Worm (Caenorhabditis elegans) whole organism, L4 larva: Measurements from ENCODE around the gene nspc-16.
A peak's percentile ranks its signal among the peaks of the same experiment; 100 is the strongest.

Experiments used
- F26F4.8 ChIP-seq: fragments of 200-800 bp; sonication (Bioruptor generic); conservative IDR thresholded peaks from 2 replicates; pipeline ENCODE4 v1.3.6; 2022; ENCODE audit warnings: missing genetic modification characterization, missing compliant biosample characterization
- F37D6.2 ChIP-seq: sonication (generic microtip); optimal IDR thresholded peaks from 2 replicates; lab custom pipeline; 2016; ENCODE audit warnings: mild to moderate bottlenecking, missing genetic modification characterization, missing compliant biosample characterization
- F44E2.7 ChIP-seq: fragments of 200-800 bp; sonication (Bioruptor generic); IDR thresholded peaks from 2 replicates; pipeline ENCODE4 v2.1.2; 2022; ENCODE audit warnings: missing genetic modification characterization, missing compliant biosample characterization
- T20F7.1 ChIP-seq: fragments of 200-800 bp; sonication (Bioruptor generic); optimal IDR thresholded peaks from 2 replicates; lab custom pipeline; 2018; ENCODE audit warnings: mild to moderate bottlenecking, missing genetic modification characterization, missing compliant biosample characterization
- Y105C5A.15 ChIP-seq: fragments of 200-800 bp; sonication (Bioruptor generic); IDR thresholded peaks from 2 replicates; pipeline ENCODE4 v1.3.6; 2022; ENCODE audit warnings: missing genetic modification characterization, missing compliant biosample characterization
- Y5F2A.4 ChIP-seq: fragments of 200-800 bp; sonication (Bioruptor generic); optimal IDR thresholded peaks from 2 replicates; lab custom pipeline; 2018; ENCODE audit warnings: mild to moderate bottlenecking, missing genetic modification characterization, missing compliant biosample characterization
- Y75B8A.6 ChIP-seq: fragments of 200-800 bp; sonication (Bioruptor generic); IDR thresholded peaks from 2 replicates; pipeline ENCODE4 v1.3.6; 2022; ENCODE audit warnings: missing genetic modification reagents, missing genetic modification characterization, missing compliant biosample characterization
- arid-1 ChIP-seq: fragments of 200-800 bp; sonication (Bioruptor generic); conservative IDR thresholded peaks from 2 replicates; pipeline ENCODE4 v1.3.6; 2022; ENCODE audit warnings: missing genetic modification reagents, missing genetic modification characterization, missing compliant biosample characterization
- ceh-82 ChIP-seq: sonication (generic microtip); optimal IDR thresholded peaks from 2 replicates; lab custom pipeline; 2017; ENCODE audit warnings: missing biosample characterization, missing genetic modification characterization
- ctbp-1 ChIP-seq: fragments of 200-800 bp; sonication (Bioruptor generic); IDR thresholded peaks from 2 replicates; pipeline ENCODE4 v1.3.6; 2022; ENCODE audit warnings: missing genetic modification reagents, missing genetic modification characterization, missing compliant biosample characterization
- daf-19 ChIP-seq: fragments of 200-800 bp; sonication (Bioruptor generic); conservative IDR thresholded peaks from 2 replicates; pipeline ENCODE4 v1.3.6; 2022; ENCODE audit warnings: missing genetic modification characterization, missing compliant biosample characterization
- daf-8 ChIP-seq: fragments of 200-800 bp; sonication (Bioruptor generic); IDR thresholded peaks from 2 replicates; pipeline ENCODE4 v1.3.6; 2022; ENCODE audit warnings: missing genetic modification characterization, missing compliant biosample characterization
- duxl-1 ChIP-seq: sonication (generic microtip); optimal IDR thresholded peaks from 2 replicates; lab custom pipeline; 2016; ENCODE audit warnings: mild to moderate bottlenecking, missing genetic modification characterization, moderate library complexity, missing compliant biosample characterization; ENCODE audit not compliant: poor library complexity
- dve-1 ChIP-seq: sonication (generic microtip); optimal IDR thresholded peaks from 2 replicates; lab custom pipeline; 2017; ENCODE audit warnings: antibody characterized with exemption, mild to moderate bottlenecking, missing genetic modification characterization, missing compliant biosample characterization; ENCODE audit not compliant: insufficient read depth
- egl-27 ChIP-seq: sonication (generic microtip); optimal IDR thresholded peaks from 3 replicates; lab custom pipeline; 2017; ENCODE audit warnings: missing biosample characterization, missing genetic modification reagents, missing genetic modification characterization
- fos-1 ChIP-seq: fragments of 150-350 bp; optimal IDR thresholded peaks from 2 replicates; lab custom pipeline; 2014; ENCODE audit warnings: missing biosample characterization, missing genetic modification characterization
- hif-1 ChIP-seq, 2 experiments: sonication (generic microtip); optimal IDR thresholded peaks; 2 replicates each; lab custom pipeline; 2016 to 2017; ENCODE audit warnings: missing compliant biosample characterization in 2 of 2, missing genetic modification characterization in 2 of 2, missing genetic modification reagents in 2 of 2, missing genotype in 2 of 2, mild to moderate bottlenecking in 1 of 2
- hlh-11 ChIP-seq: fragments of 200-800 bp; sonication (Bioruptor generic); optimal IDR thresholded peaks from 2 replicates; lab custom pipeline; 2018; ENCODE audit warnings: mild to moderate bottlenecking, missing genetic modification characterization, missing compliant biosample characterization
- hlh-30 ChIP-seq: sonication (generic microtip); optimal IDR thresholded peaks from 2 replicates; lab custom pipeline; 2017; ENCODE audit warnings: antibody characterized with exemption, mild to moderate bottlenecking, missing genetic modification characterization, missing compliant biosample characterization; ENCODE audit not compliant: insufficient read depth
- hmg-1.1 ChIP-seq: fragments of 200-800 bp; sonication (Bioruptor generic); IDR thresholded peaks from 2 replicates; pipeline ENCODE4 v1.3.6; 2022; ENCODE audit warnings: missing genetic modification reagents, missing genetic modification characterization, missing compliant biosample characterization
- lin-29 ChIP-seq: fragments of 200-800 bp; sonication (Bioruptor generic); IDR thresholded peaks from 2 replicates; pipeline ENCODE4 v1.3.6; 2022; ENCODE audit warnings: missing genetic modification reagents, missing genetic modification characterization, missing compliant biosample characterization
- lin-39 ChIP-seq: fragments of 150-350 bp; optimal IDR thresholded peaks from 2 replicates; lab custom pipeline; 2014; ENCODE audit warnings: missing biosample characterization, missing genetic modification reagents, missing genetic modification characterization
- lir-3 ChIP-seq: sonication (generic microtip); optimal IDR thresholded peaks from 2 replicates; lab custom pipeline; 2016; ENCODE audit warnings: mild to moderate bottlenecking, missing genetic modification characterization, missing compliant biosample characterization
- lsy-2 ChIP-seq, 2 experiments: fragments of 150-350 bp in 1 of 2; sonication (generic microtip) in 1 of 2; optimal IDR thresholded peaks; 2 replicates each; lab custom pipeline; 2014 to 2017; ENCODE audit warnings: missing biosample characterization in 2 of 2, missing genetic modification characterization in 2 of 2
- madf-5 ChIP-seq, 2 experiments: fragments of 200-800 bp; sonication (Bioruptor generic); IDR thresholded peaks; 2 replicates each; pipeline ENCODE4 v1.3.6; 2022; ENCODE audit warnings: missing compliant biosample characterization in 2 of 2, missing genetic modification characterization in 2 of 2
- mdl-1 ChIP-seq, 2 experiments: fragments of 150-350 bp in 1 of 2; sonication (generic microtip) in 1 of 2; optimal IDR thresholded peaks; 2 replicates each; lab custom pipeline; 2014 to 2017; ENCODE audit warnings: missing biosample characterization in 2 of 2, missing genetic modification characterization in 2 of 2
- mdt-29 ChIP-seq: fragments of 200-800 bp; sonication (Bioruptor generic); IDR thresholded peaks from 2 replicates; pipeline ENCODE4 v1.3.6; 2022; ENCODE audit warnings: missing genetic modification reagents, missing genetic modification characterization, missing compliant biosample characterization
- mes-2 ChIP-seq: sonication (generic microtip); optimal IDR thresholded peaks from 2 replicates; lab custom pipeline; 2016; ENCODE audit warnings: missing genotype, mild to moderate bottlenecking, missing genetic modification characterization, missing compliant biosample characterization; ENCODE audit not compliant: poor library complexity, severe bottlenecking
- mxl-3 ChIP-seq: fragments of 200-800 bp; sonication (Bioruptor generic); optimal IDR thresholded peaks from 2 replicates; lab custom pipeline; 2018; ENCODE audit warnings: mild to moderate bottlenecking, missing genetic modification characterization, missing compliant biosample characterization
- nhr-10 ChIP-seq: fragments of 150-350 bp; optimal IDR thresholded peaks from 2 replicates; lab custom pipeline; 2014; ENCODE audit warnings: missing biosample characterization, missing genetic modification characterization
- nhr-11 ChIP-seq: fragments of 150-350 bp; optimal IDR thresholded peaks from 2 replicates; lab custom pipeline; 2014; ENCODE audit warnings: missing biosample characterization, missing genetic modification characterization
- nhr-25 ChIP-seq: sonication (generic microtip); optimal IDR thresholded peaks from 2 replicates; lab custom pipeline; 2017; ENCODE audit warnings: missing genetic modification characterization, mild to moderate bottlenecking, missing compliant biosample characterization, antibody characterized with exemption, moderate library complexity, borderline replicate concordance; ENCODE audit not compliant: insufficient read depth
- nhr-41 ChIP-seq: fragments of 200-800 bp; sonication (Bioruptor generic); IDR thresholded peaks from 2 replicates; pipeline ENCODE4 v1.3.6; 2022; ENCODE audit warnings: missing genetic modification reagents, missing genetic modification characterization, missing compliant biosample characterization
- nhr-77 ChIP-seq: fragments of 150-350 bp; optimal IDR thresholded peaks from 2 replicates; lab custom pipeline; 2014; ENCODE audit warnings: missing biosample characterization, missing genetic modification characterization
- pha-4 ChIP-seq, 2 experiments: fragments of 150-350 bp in 1 of 2; fragments of 200-800 bp in 1 of 2; sonication (Bioruptor generic) in 1 of 2; IDR thresholded peaks in 1 of 2; optimal IDR thresholded peaks in 1 of 2; 2 replicates each; pipeline versions ENCODE4 v1.3.6 to Lab custom; 2014 to 2022; ENCODE audit warnings: missing genetic modification characterization in 2 of 2, missing genetic modification reagents in 2 of 2, missing biosample characterization in 1 of 2, missing compliant biosample characterization in 1 of 2
- php-3 ChIP-seq: fragments of 200-800 bp; sonication (Bioruptor generic); IDR thresholded peaks from 2 replicates; pipeline ENCODE4 v1.3.6; 2022; ENCODE audit warnings: missing genetic modification reagents, missing genetic modification characterization, missing compliant biosample characterization
- snpc-1.2 ChIP-seq: fragments of 200-800 bp; sonication (Bioruptor generic); IDR thresholded peaks from 2 replicates; pipeline ENCODE4 v1.3.6; 2022; ENCODE audit warnings: missing genetic modification reagents, missing genetic modification characterization, missing compliant biosample characterization
- snpc-4 ChIP-seq: fragments of 150-350 bp; optimal IDR thresholded peaks from 2 replicates; lab custom pipeline; 2014; ENCODE audit warnings: missing biosample characterization, missing genetic modification characterization
- spr-1 ChIP-seq: sonication (generic microtip); optimal IDR thresholded peaks from 2 replicates; lab custom pipeline; 2016; ENCODE audit warnings: mild to moderate bottlenecking, missing genetic modification characterization, missing compliant biosample characterization
- spr-3 ChIP-seq: fragments of 200-800 bp; sonication (Bioruptor generic); optimal IDR thresholded peaks from 2 replicates; lab custom pipeline; 2018; ENCODE audit warnings: mild to moderate bottlenecking, missing genetic modification characterization, missing compliant biosample characterization
- tra-1 ChIP-seq: fragments of 200-800 bp; sonication (Bioruptor generic); IDR thresholded peaks from 2 replicates; pipeline ENCODE4 v1.3.6; 2022; ENCODE audit warnings: missing genetic modification reagents, missing genetic modification characterization, missing compliant biosample characterization
- unc-130 ChIP-seq: sonication (generic microtip); optimal IDR thresholded peaks from 2 replicates; lab custom pipeline; 2016; ENCODE audit warnings: missing genetic modification reagents, missing genetic modification characterization, missing compliant biosample characterization
- unc-62 ChIP-seq, 3 experiments: fragments of 150-350 bp in 1 of 3; sonication (generic microtip); optimal IDR thresholded peaks in 2 of 3; peaks in 1 of 3; 1 replicate in 1 of 3; 2 replicates in 2 of 3; lab custom pipeline; 2014 to 2017; ENCODE audit warnings: missing biosample characterization in 3 of 3, missing genetic modification characterization in 3 of 3, missing genetic modification reagents in 3 of 3, missing genotype in 1 of 3
- vab-7 ChIP-seq: fragments of 200-800 bp; sonication (Bioruptor generic); IDR thresholded peaks from 2 replicates; pipeline ENCODE4 v1.3.6; 2022; ENCODE audit warnings: missing genetic modification reagents, missing genetic modification characterization, missing compliant biosample characterization
- zag-1 ChIP-seq: fragments of 150-350 bp; optimal IDR thresholded peaks from 2 replicates; lab custom pipeline; 2014; ENCODE audit warnings: missing biosample characterization, missing genetic modification characterization
- ztf-11 ChIP-seq: fragments of 150-350 bp; optimal IDR thresholded peaks from 2 replicates; lab custom pipeline; 2014; ENCODE audit warnings: missing biosample characterization, missing genetic modification characterization

nspc-16 gene

ce11 chrX:14478193-14478592 is 45.2 kb upstream of the nspc-16 start:
- no peak for TF ChIP-seq hlh-11 (tag; lab: Kevin White, UChicago)
- TF ChIP-seq F44E2.7 (GFP tag; lab: Robert Waterston, UW) = no peak
- peak; percentile 54 for TF ChIP-seq mes-2
- no peak for TF ChIP-seq egl-27 (tag; lab: Kevin White, UChicago)
- no peak for TF ChIP-seq T20F7.1 (GFP tag; lab: Kevin White, UChicago)
- no peak for TF ChIP-seq mdl-1 (tag; optimal IDR thresholded peaks at IDR 0.05; lab: Kevin White, UChicago)
- no peak for TF ChIP-seq nhr-11 (tag; lab: Kevin White, UChicago)
- no peak for TF ChIP-seq Y5F2A.4 (GFP tag; lab: Kevin White, UChicago)
- TF ChIP-seq php-3 (GFP tag; lab: Robert Waterston, UW) = no peak
- peak; percentile 65 for TF ChIP-seq F37D6.2 (tag; lab: Kevin White, UChicago)
- TF ChIP-seq daf-8 = no peak
- TF ChIP-seq snpc-4 = peak; percentile 87
- no peak for TF ChIP-seq unc-130 (GFP tag; lab: Kevin White, UChicago)
- TF ChIP-seq ctbp-1 (GFP tag; lab: Robert Waterston, UW) = no peak
- no peak for TF ChIP-seq hif-1 (tag; optimal IDR thresholded peaks at IDR 0.05; lab: Kevin White, UChicago)
- TF ChIP-seq ceh-82 = no peak
- no peak for TF ChIP-seq nhr-41
- TF ChIP-seq unc-62 (GFP tag; optimal IDR thresholded peaks at IDR 0.05 in 1 of 2; lab: Kevin White, UChicago) = no peak
- no peak for TF ChIP-seq unc-62 (tag; optimal IDR thresholded peaks at IDR 0.05; lab: Kevin White, UChicago)
- no peak for TF ChIP-seq nhr-25 (tag; lab: Kevin White, UChicago)
- TF ChIP-seq zag-1 (tag; lab: Kevin White, UChicago) = no peak
- TF ChIP-seq tra-1 = no peak
- TF ChIP-seq hmg-1.1 (GFP tag; lab: Robert Waterston, UW) = peak; percentile 48
- peak; percentile 17 for TF ChIP-seq duxl-1 (tag; lab: Kevin White, UChicago)
- no peak for TF ChIP-seq arid-1 (GFP tag; lab: Robert Waterston, UW)
- peak; percentile 51 for TF ChIP-seq dve-1 (tag; lab: Kevin White, UChicago)
- peak in 1 of 2 experiments; percentile 73 for TF ChIP-seq lsy-2 (tag; optimal IDR thresholded peaks at IDR 0.05; lab: Kevin White, UChicago)
- no peak for TF ChIP-seq lin-29 (GFP tag; lab: Robert Waterston, UW)
- TF ChIP-seq F26F4.8 (GFP tag; lab: Robert Waterston, UW) = no peak

- peak; percentile 83 for TF ChIP-seq Y105C5A.15
- TF ChIP-seq nhr-10 = peak; percentile 19
- TF ChIP-seq mdt-29 (GFP tag; lab: Robert Waterston, UW) = peak; percentile 70
- no peak for TF ChIP-seq spr-1
- TF ChIP-seq Y75B8A.6 (GFP tag; lab: Robert Waterston, UW) = no peak
- TF ChIP-seq spr-3 (GFP tag; lab: Kevin White, UChicago) = peak; percentile 55
- no peak for TF ChIP-seq F37D6.2 (tag; lab: Kevin White, UChicago)
- no peak for TF ChIP-seq lin-29 (GFP tag; lab: Robert Waterston, UW)
- no peak for TF ChIP-seq nhr-11 (tag; lab: Kevin White, UChicago)
- TF ChIP-seq unc-130 (GFP tag; lab: Kevin White, UChicago) = no peak
- 0 out of 2 replicates have a peak, but pooled peaks have one; percentile 21 for TF ChIP-seq daf-19
- TF ChIP-seq F44E2.7 (GFP tag; lab: Robert Waterston, UW) = 0 out of 2 replicates have a peak, but pooled peaks have one; percentile 62
- peak; percentile 82 for TF ChIP-seq pha-4 (GFP tag; IDR thresholded peaks at IDR 0.05; lab: Robert Waterston, UW)
- no peak for TF ChIP-seq pha-4 (tag; optimal IDR thresholded peaks at IDR 0.05; lab: Kevin White, UChicago)
- no peak for TF ChIP-seq lin-39 (tag; lab: Kevin White, UChicago)
- TF ChIP-seq fos-1 = no peak
- no peak for TF ChIP-seq zag-1 (tag; lab: Kevin White, UChicago)
- TF ChIP-seq mxl-3 = peak; percentile 24
- peak; percentile 36 to 72; a peak in 2 of 4 replicates for TF ChIP-seq madf-5 (GFP tag; IDR thresholded peaks at IDR 0.05; lab: Robert Waterston, UW)
- TF ChIP-seq vab-7 (GFP tag; lab: Robert Waterston, UW) = peak; percentile 78
- peak; percentile 63 for TF ChIP-seq hlh-30 (tag; lab: Kevin White, UChicago)
- no peak for TF ChIP-seq lir-3 (tag; lab: Kevin White, UChicago)
- no peak for TF ChIP-seq nhr-77 (tag; lab: Kevin White, UChicago)
- peak; percentile 64 for TF ChIP-seq duxl-1 (tag; lab: Kevin White, UChicago)
- TF ChIP-seq dve-1 (tag; lab: Kevin White, UChicago) = peak; percentile 39
- no peak for TF ChIP-seq ztf-11
- TF ChIP-seq snpc-1.2 (GFP tag; lab: Robert Waterston, UW) = peak; percentile 77
These were observed 44.5 kb upstream of the nspc-16 start, which contains the start of gene M163.11 for ce11 chrX:14478743-14479428. M163.11 (plus strand) TSS chrX:14479378.
